Worm (Caenorhabditis elegans): Measurements from ENCODE around the gene Y44A6D.5.

Gene Y44A6D.5

DNA sequence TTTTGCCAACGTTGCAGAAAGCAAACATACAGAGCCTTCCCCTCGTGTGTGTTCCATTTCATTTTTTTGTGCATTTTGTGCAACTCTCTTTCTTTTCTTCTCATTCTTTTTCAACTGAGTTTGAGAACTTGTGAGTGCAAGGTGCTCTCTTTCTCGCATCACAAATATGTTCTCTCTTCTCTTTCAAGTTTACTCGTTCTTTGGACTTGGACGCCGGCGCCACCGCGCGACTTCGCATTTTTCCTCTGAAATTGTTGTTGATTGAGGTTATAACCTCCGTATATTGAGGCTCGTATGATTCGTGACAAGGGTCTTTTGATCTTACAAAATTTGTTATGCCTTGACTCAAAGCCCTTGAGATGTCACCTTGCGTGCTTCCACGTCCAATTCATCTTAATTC, 26.0 kb downstream of the Y44A6D.5 start (continued):
- TF ChIP-seq spr-1 (tag; optimal IDR thresholded peaks at IDR 0.05) (no peak), mep-1 (tag; optimal IDR thresholded peaks at IDR 0.05) (peak; percentile 81), pha-4 (GFP tag; IDR thresholded peaks at IDR 0.05) (no peak), pha-4 (tag; optimal IDR thresholded peaks at IDR 0.05) (peak; percentile 100), tra-1 (GFP tag; IDR thresholded peaks at IDR 0.05) (peak; percentile 29; the same call in 1 of the 2 replicates), snpc-4 (tag; optimal IDR thresholded peaks at IDR 0.05) (no peak), aha-1 (tag) (peak; percentile 84), madf-5 (GFP tag; IDR thresholded peaks at IDR 0.05) (no peak), dmd-6 (GFP tag; IDR thresholded peaks at IDR 0.05) (peak; percentile 83), Y105C5A.15 (GFP tag; IDR thresholded peaks at IDR 0.05) (no peak), jun-1 (tag; optimal IDR thresholded peaks at IDR 0.05) (no peak), ces-1 (GFP tag; optimal IDR thresholded peaks at IDR 0.05) (peak; percentile 19), ZK337.2 (GFP tag; IDR thresholded peaks at IDR 0.05) (no peak), aly-2 (tag; optimal IDR thresholded peaks at IDR 0.05) (no peak), T20F7.1 (GFP tag; optimal IDR thresholded peaks at IDR 0.05) (no peak), dmd-9 (GFP tag; IDR thresholded peaks at IDR 0.05) (no peak), zip-11 (GFP tag; IDR thresholded peaks at IDR 0.05) (no peak), mxl-3 (GFP tag; optimal IDR thresholded peaks at IDR 0.05) (no peak), nhr-102 (tag; optimal IDR thresholded peaks at IDR 0.05) (no peak), nhr-6 (tag; optimal IDR thresholded peaks at IDR 0.05) (no peak), mes-2 (tag; optimal IDR thresholded peaks at IDR 0.05; ENCODE audit: poor library complexity, severe bottlenecking) (peak; percentile 61), nhr-237 (tag; optimal IDR thresholded peaks at IDR 0.05) (no peak), lsy-2 (tag; optimal IDR thresholded peaks at IDR 0.05) (peak; percentile 48 to 64), nhr-48 (tag; optimal IDR thresholded peaks at IDR 0.05) (peak; percentile 1), R02D3.7 (tag; optimal IDR thresholded peaks at IDR 0.05) (no peak), F37D6.2 (tag; optimal IDR thresholded peaks at IDR 0.05) (no peak), nhr-111 (GFP tag; optimal IDR thresholded peaks at IDR 0.05) (no peak), hlh-11 (tag; optimal IDR thresholded peaks at IDR 0.05) (peak; percentile 77), ceh-82 (tag; optimal IDR thresholded peaks at IDR 0.05) (no peak), zip-2 (tag; optimal IDR thresholded peaks at IDR 0.05) (no peak), lin-15B (tag; optimal IDR thresholded peaks at IDR 0.05) (no peak), nhr-77 (tag; optimal IDR thresholded peaks at IDR 0.05) (peak; percentile 64), ceh-28 (tag; optimal IDR thresholded peaks at IDR 0.05) (no peak), D1046.2 (GFP tag; IDR thresholded peaks at IDR 0.05) (no peak), nhr-42 (GFP tag; IDR thresholded peaks at IDR 0.05) (no peak), F10B5.3 (tag; optimal IDR thresholded peaks at IDR 0.05) (no peak), daf-12 (tag; optimal IDR thresholded peaks at IDR 0.05) (no peak), hlh-30 (tag; optimal IDR thresholded peaks at IDR 0.05; ENCODE audit: insufficient read depth) (peak; percentile 84), daf-16 (GFP tag; optimal IDR thresholded peaks at IDR 0.05) (no peak), daf-16 (tag; optimal IDR thresholded peaks at IDR 0.05) (peak; percentile 48), ama-1 (optimal IDR thresholded peaks at IDR 0.05) (peak; percentile 44), vab-7 (GFP tag; IDR thresholded peaks at IDR 0.05) (no peak), dmd-8 (GFP tag; IDR thresholded peaks at IDR 0.05) (no peak), cey-2 (tag; optimal IDR thresholded peaks at IDR 0.05; ENCODE audit: borderline replicate concordance, insufficient read depth) (no peak), php-3 (GFP tag; IDR thresholded peaks at IDR 0.05) (peak; percentile 56; the same call in 1 of the 2 replicates), ceh-44 (GFP tag; IDR thresholded peaks at IDR 0.05) (no peak), zfp-2 (tag; optimal IDR thresholded peaks at IDR 0.05) (no peak), nhr-11 (tag; optimal IDR thresholded peaks at IDR 0.05) (peak; percentile 73), pqm-1 (tag; optimal IDR thresholded peaks at IDR 0.05) (peak; percentile 16), ztf-11 (tag; optimal IDR thresholded peaks at IDR 0.05) (no peak), ceh-32 (tag; optimal IDR thresholded peaks at IDR 0.05; ENCODE audit: poor library complexity) (no peak), F26F4.8 (GFP tag; conservative IDR thresholded peaks at IDR 0.05) (no peak), lin-29 (GFP tag; IDR thresholded peaks at IDR 0.05) (no peak), ZK546.5 (tag; optimal IDR thresholded peaks at IDR 0.05) (no peak)

All from whole organism, L4 larva.